Worm (Caenorhabditis elegans): Measurements from ENCODE around the gene B0361.4.

ce11 chrIII:7209721-7210120 lies 49.1 kb upstream of the B0361.4 start, which contains the start of gene R151.2:
- peak; percentile 38; the same call in 1 of the 2 replicates for TF ChIP-seq Y48G9A.11 (GFP tag; IDR thresholded peaks at IDR 0.05)
- no peak for TF ChIP-seq mep-1 (tag; optimal IDR thresholded peaks at IDR 0.05)
- no peak for TF ChIP-seq zfp-3 (GFP tag; conservative IDR thresholded peaks at IDR 0.05)
- TF ChIP-seq sdz-12 (GFP tag; optimal IDR thresholded peaks at IDR 0.05), result no peak
- no peak for TF ChIP-seq pha-4 (GFP tag; IDR thresholded peaks at IDR 0.05)
- no peak for TF ChIP-seq pha-4 (tag; optimal IDR thresholded peaks at IDR 0.05)
- TF ChIP-seq lsy-2 (tag; optimal IDR thresholded peaks at IDR 0.05), result no peak
